Worm (Caenorhabditis elegans) whole organism, young adult: ENCODE results near the gene mca-1.

Experiments used
- C06A6.2 ChIP-seq: fragments of 200-800 bp; sonication (Bioruptor generic); conservative IDR thresholded peaks from 2 replicates; pipeline ENCODE4 v1.3.6; 2022; ENCODE audit warnings: missing genetic modification characterization, missing compliant biosample characterization
- F10E7.11 ChIP-seq: sonication (generic microtip); optimal IDR thresholded peaks from 2 replicates; lab custom pipeline; 2017; ENCODE audit warnings: mild to moderate bottlenecking, missing genetic modification characterization, moderate library complexity, missing compliant biosample characterization
- F23B12.7 ChIP-seq: sonication (generic microtip); optimal IDR thresholded peaks from 2 replicates; lab custom pipeline; 2017; ENCODE audit warnings: missing genetic modification characterization, mild to moderate bottlenecking, missing compliant biosample characterization, antibody characterized with exemption, moderate library complexity; ENCODE audit not compliant: insufficient read depth
- F39B2.1 ChIP-seq: fragments of 200-800 bp; sonication (Bioruptor generic); IDR thresholded peaks from 2 replicates; pipeline ENCODE4 v1.3.6; 2022; ENCODE audit warnings: missing genetic modification reagents, missing genetic modification characterization, missing compliant biosample characterization
- F52B5.7 ChIP-seq: sonication (generic microtip); optimal IDR thresholded peaks from 2 replicates; lab custom pipeline; 2016; ENCODE audit warnings: mild to moderate bottlenecking, missing genetic modification characterization, missing compliant biosample characterization
- F57C9.4 ChIP-seq: sonication (generic microtip); optimal IDR thresholded peaks from 2 replicates; lab custom pipeline; 2017; ENCODE audit warnings: mild to moderate bottlenecking, missing genetic modification characterization, missing compliant biosample characterization
- Y53F4B.3 ChIP-seq: fragments of 200-800 bp; sonication (Bioruptor generic); IDR thresholded peaks from 2 replicates; pipeline ENCODE4 v1.3.6; 2022; ENCODE audit warnings: missing genetic modification reagents, missing genetic modification characterization, missing compliant biosample characterization
- Y79H2A.3 ChIP-seq: fragments of 200-800 bp; sonication (Bioruptor generic); conservative IDR thresholded peaks from 2 replicates; pipeline ENCODE4 v1.3.6; 2022; ENCODE audit warnings: missing genetic modification reagents, missing genetic modification characterization, missing compliant biosample characterization
- Y95B8A.8 ChIP-seq: fragments of 200-800 bp; sonication (Bioruptor generic); IDR thresholded peaks from 2 replicates; pipeline ENCODE4 v1.3.6; 2022; ENCODE audit warnings: missing genetic modification reagents, missing genetic modification characterization, missing compliant biosample characterization
- aptf-2 ChIP-seq: fragments of 200-800 bp; sonication (Bioruptor generic); conservative IDR thresholded peaks from 2 replicates; pipeline ENCODE4 v1.3.6; 2022; ENCODE audit warnings: missing genetic modification reagents, missing genetic modification characterization, missing compliant biosample characterization
- aptf-3 ChIP-seq: fragments of 200-800 bp; sonication (Bioruptor generic); IDR thresholded peaks from 2 replicates; pipeline ENCODE4 v1.3.6; 2022; ENCODE audit warnings: missing genetic modification characterization, missing compliant biosample characterization
- athp-1 ChIP-seq: sonication (generic microtip); optimal IDR thresholded peaks from 2 replicates; lab custom pipeline; 2017; ENCODE audit warnings: mild to moderate bottlenecking, missing genetic modification characterization, missing compliant biosample characterization
- bed-1 ChIP-seq: fragments of 200-800 bp; sonication (Bioruptor generic); IDR thresholded peaks from 2 replicates; pipeline ENCODE4 v1.3.6; 2022; ENCODE audit warnings: missing genetic modification reagents, missing genetic modification characterization, missing compliant biosample characterization
- ccch-3 ChIP-seq: fragments of 200-800 bp; sonication (Bioruptor generic); optimal IDR thresholded peaks from 2 replicates; lab custom pipeline; 2018; ENCODE audit warnings: mild to moderate bottlenecking, missing genetic modification characterization, missing compliant biosample characterization
- cebp-1 ChIP-seq, 2 experiments: fragments of 200-800 bp in 1 of 2; sonication (Bioruptor generic) in 1 of 2; sonication (generic microtip) in 1 of 2; IDR thresholded peaks in 1 of 2; optimal IDR thresholded peaks in 1 of 2; 2 replicates each; pipeline versions ENCODE4 v1.3.6 to Lab custom; 2017 to 2022; ENCODE audit warnings: missing compliant biosample characterization in 2 of 2, missing genetic modification characterization in 2 of 2, mild to moderate bottlenecking in 1 of 2, missing genetic modification reagents in 1 of 2, moderate library complexity in 1 of 2
- ceh-100 ChIP-seq: fragments of 200-800 bp; sonication (Bioruptor generic); IDR thresholded peaks from 2 replicates; pipeline ENCODE4 v1.3.6; 2022; ENCODE audit warnings: missing genetic modification reagents, missing genetic modification characterization, missing compliant biosample characterization
- die-1 ChIP-seq: sonication (generic microtip); optimal IDR thresholded peaks from 2 replicates; lab custom pipeline; 2016; ENCODE audit warnings: missing genotype, mild to moderate bottlenecking, missing genetic modification characterization, missing compliant biosample characterization
- egl-18 ChIP-seq: fragments of 200-800 bp; sonication (Bioruptor generic); IDR thresholded peaks from 2 replicates; pipeline ENCODE4 v1.3.6; 2022; ENCODE audit warnings: missing genetic modification reagents, missing genetic modification characterization, missing compliant biosample characterization
- hlh-12 ChIP-seq: sonication (generic microtip); optimal IDR thresholded peaks from 2 replicates; lab custom pipeline; 2016; ENCODE audit warnings: missing genetic modification characterization, missing compliant biosample characterization
- hlh-26 ChIP-seq: fragments of 200-800 bp; sonication (Bioruptor generic); conservative IDR thresholded peaks from 2 replicates; pipeline ENCODE4 v1.3.6; 2022; ENCODE audit warnings: missing genetic modification reagents, missing genetic modification characterization, missing compliant biosample characterization
- let-607 ChIP-seq, 2 experiments: fragments of 200-800 bp in 1 of 2; sonication (Bioruptor generic) in 1 of 2; sonication (generic microtip) in 1 of 2; optimal IDR thresholded peaks; 2 replicates each; lab custom pipeline; 2016 to 2018; ENCODE audit warnings: mild to moderate bottlenecking in 2 of 2, missing compliant biosample characterization in 2 of 2, missing genetic modification characterization in 2 of 2, moderate library complexity in 2 of 2, missing genotype in 1 of 2
- lin-35 ChIP-seq, 3 experiments: fragments of 150-350 bp in 2 of 3; sonication (generic microtip) in 1 of 3; optimal IDR thresholded peaks; 2 replicates each; lab custom pipeline; 2014 to 2018; ENCODE audit warnings: missing biosample characterization in 3 of 3, missing genetic modification characterization in 3 of 3, missing genetic modification reagents in 3 of 3
- lsl-1 ChIP-seq: fragments of 200-800 bp; sonication (Bioruptor generic); optimal IDR thresholded peaks from 2 replicates; lab custom pipeline; 2018; ENCODE audit warnings: mild to moderate bottlenecking, missing genetic modification characterization, moderate library complexity, missing compliant biosample characterization
- mel-28 ChIP-seq: sonication (generic microtip); optimal IDR thresholded peaks from 2 replicates; lab custom pipeline; 2016; ENCODE audit warnings: borderline replicate concordance, mild to moderate bottlenecking, missing genetic modification characterization, missing compliant biosample characterization
- nhr-80 ChIP-seq: sonication (generic microtip); optimal IDR thresholded peaks from 2 replicates; lab custom pipeline; 2016; ENCODE audit warnings: missing genetic modification characterization, missing compliant biosample characterization
- pha-4 ChIP-seq: fragments of 150-350 bp; sonication (generic microtip); optimal IDR thresholded peaks from 2 replicates; lab custom pipeline; 2014; ENCODE audit warnings: missing biosample characterization, missing genetic modification reagents, missing genetic modification characterization
- sdz-38 ChIP-seq: sonication (generic microtip); optimal IDR thresholded peaks from 2 replicates; lab custom pipeline; 2016; ENCODE audit warnings: missing genotype, missing genetic modification characterization, missing compliant biosample characterization
- sea-2 ChIP-seq: fragments of 200-800 bp; sonication (Bioruptor generic); IDR thresholded peaks from 2 replicates; pipeline ENCODE4 v1.3.6; 2022; ENCODE audit warnings: missing genetic modification characterization, missing compliant biosample characterization
- somi-1 ChIP-seq: fragments of 200-800 bp; sonication (Bioruptor generic); optimal IDR thresholded peaks from 2 replicates; lab custom pipeline; 2018; ENCODE audit warnings: mild to moderate bottlenecking, missing genetic modification characterization, missing compliant biosample characterization
- unc-130 ChIP-seq: sonication (generic microtip); optimal IDR thresholded peaks from 2 replicates; lab custom pipeline; 2016; ENCODE audit warnings: missing genetic modification reagents, missing genetic modification characterization, missing compliant biosample characterization
- unc-62 ChIP-seq: fragments of 150-350 bp; optimal IDR thresholded peaks from 2 replicates; lab custom pipeline; 2014; ENCODE audit warnings: missing biosample characterization, missing genetic modification reagents, missing genetic modification characterization
- zfh-2 ChIP-seq: fragments of 200-800 bp; sonication (Bioruptor generic); conservative IDR thresholded peaks from 2 replicates; pipeline ENCODE4 v1.3.6; 2022; ENCODE audit warnings: missing genetic modification reagents, missing genetic modification characterization, missing compliant biosample characterization
- ztf-18 ChIP-seq: sonication (generic microtip); optimal IDR thresholded peaks from 2 replicates; lab custom pipeline; 2016; ENCODE audit warnings: missing genotype, mild to moderate bottlenecking, missing genetic modification characterization, missing compliant biosample characterization
- ztf-25 ChIP-seq: fragments of 200-800 bp; sonication (Bioruptor generic); IDR thresholded peaks from 2 replicates; pipeline ENCODE4 v1.3.6; 2022; ENCODE audit warnings: missing genetic modification reagents, missing genetic modification characterization, missing compliant biosample characterization
- ztf-26 ChIP-seq: sonication (generic microtip); optimal IDR thresholded peaks from 2 replicates; lab custom pipeline; 2017; ENCODE audit warnings: missing genetic modification characterization, missing compliant biosample characterization
- ztf-28 ChIP-seq: fragments of 200-800 bp; sonication (Bioruptor generic); IDR thresholded peaks from 2 replicates; pipeline ENCODE4 v1.3.6; 2022; ENCODE audit warnings: missing genetic modification reagents, missing genetic modification characterization, missing compliant biosample characterization
- ztf-6 ChIP-seq: fragments of 200-800 bp; sonication (Bioruptor generic); IDR thresholded peaks from 2 replicates; pipeline ENCODE4 v1.3.6; 2022; ENCODE audit warnings: missing genetic modification reagents, missing genetic modification characterization, missing compliant biosample characterization

mca-1 gene

DNA sequence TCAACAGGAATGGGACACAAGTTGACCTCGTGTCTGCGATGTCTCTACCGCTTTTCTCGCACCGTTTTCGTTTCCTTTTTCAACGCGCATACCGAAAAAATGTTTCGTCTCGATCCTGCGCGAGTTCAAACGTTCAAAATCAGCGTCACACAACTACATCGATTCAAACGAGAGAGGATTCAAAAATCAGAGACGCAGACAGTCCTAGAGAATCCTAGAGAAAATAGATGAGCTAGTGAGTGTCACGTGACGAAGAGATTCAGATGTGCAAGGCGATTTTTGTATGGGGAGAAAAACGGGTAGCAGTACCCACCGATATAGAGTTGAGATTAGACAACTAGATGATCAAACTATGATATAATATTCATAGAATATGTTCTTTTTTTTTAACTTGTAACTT lies 35.2 kb upstream of the mca-1 start (continued):
- TF ChIP-seq ztf-26 (tag; lab: Kevin White, UChicago) = peak; percentile 12

DNA sequence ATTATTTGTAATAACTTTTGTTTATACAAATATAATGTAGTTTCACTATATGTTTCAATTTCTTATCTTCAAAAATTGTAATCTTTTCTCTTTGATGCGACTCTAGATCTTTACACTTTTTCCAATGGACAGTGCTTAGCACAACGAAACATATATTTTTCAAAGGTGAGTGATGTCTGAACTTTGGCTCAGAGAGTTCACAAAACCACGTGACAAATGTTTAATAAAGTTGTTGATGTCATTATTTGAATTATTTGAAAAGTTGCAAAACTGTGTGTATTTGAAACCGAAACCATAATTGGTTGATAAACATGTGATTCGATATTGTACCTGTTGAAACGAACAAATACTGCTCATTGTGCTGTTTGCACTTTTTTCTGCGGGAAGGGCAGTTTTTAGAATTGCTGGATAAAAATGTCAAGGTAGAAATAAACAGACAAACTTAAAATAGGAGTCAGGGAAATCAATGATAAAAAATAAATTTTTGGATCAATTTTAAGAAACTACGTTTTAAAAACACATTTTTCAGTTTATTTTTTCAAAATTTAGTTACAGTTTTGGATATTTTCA lies 33.4 kb upstream of the mca-1 start:
- TF ChIP-seq F57C9.4 (tag; lab: Kevin White, UChicago) = no peak
- no peak for TF ChIP-seq ceh-100 (GFP tag; lab: Robert Waterston, UW)
- peak; percentile 46 for TF ChIP-seq nhr-80 (tag; lab: Kevin White, UChicago)
- peak; percentile 79 for TF ChIP-seq pha-4 (tag; lab: Kevin White, UChicago)
- no peak for TF ChIP-seq athp-1 (tag; lab: Kevin White, UChicago)
- no peak for TF ChIP-seq cebp-1 (GFP tag; IDR thresholded peaks at IDR 0.05; lab: Robert Waterston, UW)
- peak; percentile 18 for TF ChIP-seq cebp-1 (tag; optimal IDR thresholded peaks at IDR 0.05; lab: Kevin White, UChicago)
- TF ChIP-seq hlh-12 (tag; lab: Kevin White, UChicago) = no peak
- no peak for TF ChIP-seq ztf-28
- no peak for TF ChIP-seq ztf-6 (GFP tag; lab: Robert Waterston, UW)
- TF ChIP-seq Y79H2A.3 = no peak
- TF ChIP-seq lin-35 (GFP tag; optimal IDR thresholded peaks at IDR 0.05; lab: Kevin White, UChicago) = peak in 1 of 3 experiments; percentile 18
- no peak for TF ChIP-seq unc-130
- TF ChIP-seq, all 124 proteins: peak for 4

DNA sequence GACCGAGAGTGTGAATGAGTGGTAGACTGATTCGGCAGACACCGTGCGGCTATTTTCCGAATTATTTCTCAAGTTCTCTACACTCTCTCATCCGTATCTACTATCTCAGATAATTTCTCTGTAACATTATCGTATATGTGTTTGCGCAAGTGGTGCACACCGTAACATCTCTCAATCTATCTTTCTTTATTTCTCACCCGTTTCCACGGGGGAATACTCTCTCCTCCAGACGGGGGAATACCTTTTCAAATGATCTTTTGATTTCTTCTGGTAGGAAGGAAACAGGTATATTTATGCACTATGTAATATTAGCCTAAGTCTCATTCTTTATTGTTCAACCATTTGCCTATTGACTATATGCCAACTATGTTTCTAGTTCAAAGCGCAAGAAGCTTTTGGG lies 32.3 kb upstream of the mca-1 start:
- TF ChIP-seq F39B2.1 (GFP tag; lab: Robert Waterston, UW) = no peak
- TF ChIP-seq ztf-28 = no peak
- no peak for TF ChIP-seq ztf-18 (tag; lab: Kevin White, UChicago)
- no peak for TF ChIP-seq zfh-2 (GFP tag; lab: Robert Waterston, UW)
- no peak for TF ChIP-seq egl-18
- TF ChIP-seq hlh-26 (GFP tag; lab: Robert Waterston, UW) = no peak
- TF ChIP-seq pha-4 (tag; lab: Kevin White, UChicago) = no peak
- no peak for TF ChIP-seq unc-62 (GFP tag; lab: Kevin White, UChicago)
- no peak for TF ChIP-seq die-1
- no peak for TF ChIP-seq somi-1 (GFP tag; lab: Kevin White, UChicago)
- no peak for TF ChIP-seq aptf-2 (GFP tag; lab: Robert Waterston, UW)
- TF ChIP-seq C06A6.2 (GFP tag; lab: Robert Waterston, UW) = no peak
- TF ChIP-seq Y79H2A.3 = no peak

DNA sequence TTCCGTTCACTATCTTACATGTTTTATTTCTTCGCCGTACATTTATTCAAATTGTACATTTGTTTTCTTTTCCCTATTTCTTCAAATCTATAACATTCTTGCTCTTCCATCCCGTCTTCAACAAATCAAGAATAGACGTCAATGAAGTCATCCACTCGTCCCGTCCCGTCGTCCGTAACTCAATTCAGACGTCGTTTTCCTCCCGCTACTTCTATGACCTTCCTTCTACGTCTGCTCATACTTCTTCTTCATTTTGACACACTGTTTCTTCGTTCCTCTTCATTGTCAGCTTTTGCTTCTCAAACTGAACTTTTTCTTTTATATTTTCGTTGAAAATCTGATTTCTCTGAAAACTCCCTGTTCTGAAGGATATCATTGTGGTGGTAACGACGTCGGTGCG lies 25.3 kb upstream of the mca-1 start:
- TF ChIP-seq aptf-3 (GFP tag; lab: Robert Waterston, UW) = no peak
- no peak for TF ChIP-seq Y95B8A.8 (GFP tag; lab: Robert Waterston, UW)
- TF ChIP-seq let-607 (tag; optimal IDR thresholded peaks at IDR 0.05; lab: Kevin White, UChicago) = no peak
- no peak for TF ChIP-seq Y53F4B.3 (GFP tag; lab: Robert Waterston, UW)
- TF ChIP-seq mel-28 = no peak
- TF ChIP-seq ztf-25 (GFP tag; lab: Robert Waterston, UW) = no peak
- TF ChIP-seq athp-1 (tag; lab: Kevin White, UChicago) = no peak
- no peak for TF ChIP-seq sea-2 (GFP tag; lab: Robert Waterston, UW)
- no peak for TF ChIP-seq lsl-1 (GFP tag; lab: Kevin White, UChicago)
- no peak for TF ChIP-seq bed-1 (GFP tag; lab: Robert Waterston, UW)

DNA sequence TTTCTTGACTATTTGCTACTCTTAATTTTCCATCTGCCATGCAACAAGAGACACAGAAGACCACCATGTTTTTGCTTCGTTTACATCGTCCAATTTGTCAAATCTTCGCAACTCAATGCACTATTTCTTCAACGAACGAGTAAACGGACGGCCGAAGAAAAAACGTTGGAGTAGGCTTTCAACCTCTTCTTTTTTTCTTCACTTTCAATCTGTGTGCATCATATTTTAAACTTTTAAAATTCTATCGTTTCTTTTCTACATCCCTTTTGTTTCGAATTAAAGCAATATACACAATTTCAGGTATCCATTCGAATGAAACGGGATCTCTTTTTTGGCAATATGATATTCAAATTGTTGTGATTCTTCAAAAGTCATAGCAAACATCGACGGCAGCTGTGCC lies 23.0 kb upstream of the mca-1 start, which contains the start of gene acc-1:
Gene acc-1 (plus strand): TSS at position 301 of the 400 bp plus-strand sequence.
- no peak for TF ChIP-seq F52B5.7
- TF ChIP-seq hlh-26 (GFP tag; lab: Robert Waterston, UW) = no peak
- no peak for TF ChIP-seq ccch-3 (GFP tag; lab: Kevin White, UChicago)
- TF ChIP-seq F39B2.1 (GFP tag; lab: Robert Waterston, UW) = no peak
- TF ChIP-seq sdz-38 (tag; lab: Kevin White, UChicago) = no peak
- no peak for TF ChIP-seq F23B12.7 (tag; lab: Kevin White, UChicago)
- no peak for TF ChIP-seq F10E7.11 (tag; lab: Kevin White, UChicago)
